Worm (Caenorhabditis elegans) whole organism, L1 larva: ENCODE measurements around the gene hecw-1.

Source experiments
- C04F5.9 ChIP-seq: sonication (generic microtip); optimal IDR thresholded peaks from 2 replicates; lab custom pipeline; 2016; ENCODE audit warnings: missing genetic modification characterization, missing compliant biosample characterization
- C16A3.4 ChIP-seq: fragments of 150-350 bp; optimal IDR thresholded peaks from 2 replicates; lab custom pipeline; 2014; ENCODE audit warnings: missing biosample characterization, missing genetic modification characterization
- aha-1 ChIP-seq: fragments of 150-350 bp; optimal IDR thresholded peaks from 2 replicates; lab custom pipeline; 2014; ENCODE audit warnings: missing biosample characterization, missing genetic modification characterization
- aly-2 ChIP-seq: fragments of 150-350 bp; optimal IDR thresholded peaks from 2 replicates; lab custom pipeline; 2014; ENCODE audit warnings: missing biosample characterization, missing genetic modification characterization
- ceh-90 ChIP-seq: sonication (generic microtip); optimal IDR thresholded peaks from 2 replicates; lab custom pipeline; 2016; ENCODE audit warnings: missing genetic modification characterization, missing compliant biosample characterization
- dpl-1 ChIP-seq, 3 experiments: fragments of 150-350 bp in 2 of 3; sonication (generic microtip) in 1 of 3; optimal IDR thresholded peaks; 2 replicates each; lab custom pipeline; 2014 to 2017; ENCODE audit warnings: missing biosample characterization in 3 of 3, missing genetic modification characterization in 3 of 3, missing genetic modification reagents in 3 of 3
- dsc-1 ChIP-seq: sonication (generic microtip); optimal IDR thresholded peaks from 2 replicates; lab custom pipeline; 2016; ENCODE audit warnings: mild to moderate bottlenecking, missing genetic modification characterization, missing compliant biosample characterization
- efl-1 ChIP-seq, 4 experiments: fragments of 150-350 bp; optimal IDR thresholded peaks in 3 of 4; peaks in 1 of 4; 1 replicate in 1 of 4; 2 replicates in 3 of 4; lab custom pipeline; 2014; ENCODE audit warnings: missing biosample characterization in 2 of 4, missing genetic modification characterization in 2 of 4, missing genetic modification reagents in 2 of 4
- efl-3 ChIP-seq: fragments of 200-800 bp; sonication (Bioruptor generic); optimal IDR thresholded peaks from 2 replicates; lab custom pipeline; 2018; ENCODE audit warnings: mild to moderate bottlenecking, missing genetic modification characterization, missing compliant biosample characterization
- elt-2 ChIP-seq: sonication (generic microtip); optimal IDR thresholded peaks from 2 replicates; lab custom pipeline; 2016; ENCODE audit warnings: missing genetic modification characterization, mild to moderate bottlenecking, inconsistent platforms, missing compliant biosample characterization, missing genetic modification reagents
- elt-3 ChIP-seq, 6 experiments: fragments of 150-350 bp in 1 of 6; sonication (generic microtip); optimal IDR thresholded peaks; 2 replicates each; lab custom pipeline; 2017 to 2018; ENCODE audit warnings: missing biosample characterization in 6 of 6, missing genetic modification characterization in 6 of 6, inconsistent platforms in 1 of 6
- fkh-4 ChIP-seq: sonication (generic microtip); optimal IDR thresholded peaks from 2 replicates; lab custom pipeline; 2016; ENCODE audit warnings: missing compliant biosample characterization, missing genetic modification characterization, borderline replicate concordance
- fos-1 ChIP-seq: fragments of 150-350 bp; optimal IDR thresholded peaks from 2 replicates; lab custom pipeline; 2014; ENCODE audit warnings: missing biosample characterization, missing genetic modification characterization
- hlh-17 ChIP-seq: fragments of 200-800 bp; sonication (Bioruptor generic); optimal IDR thresholded peaks from 2 replicates; lab custom pipeline; 2018; ENCODE audit warnings: missing genetic modification characterization, mild to moderate bottlenecking, missing compliant biosample characterization, moderate library complexity, borderline replicate concordance
- hlh-4 ChIP-seq: sonication (generic microtip); optimal IDR thresholded peaks from 2 replicates; lab custom pipeline; 2016; ENCODE audit warnings: mild to moderate bottlenecking, missing genetic modification characterization, missing compliant biosample characterization
- hpl-2 ChIP-seq: fragments of 150-350 bp; optimal IDR thresholded peaks from 2 replicates; lab custom pipeline; 2014; ENCODE audit warnings: missing biosample characterization, missing genetic modification reagents, missing genetic modification characterization
- irx-1 ChIP-seq: sonication (generic microtip); optimal IDR thresholded peaks from 2 replicates; lab custom pipeline; 2016; ENCODE audit warnings: missing genetic modification characterization, missing compliant biosample characterization
- isw-1 ChIP-seq: fragments of 200-800 bp; sonication (Bioruptor generic); IDR thresholded peaks from 2 replicates; pipeline ENCODE4 v1.3.6; 2022; ENCODE audit warnings: missing genetic modification characterization, missing compliant biosample characterization
- jun-1 ChIP-seq: fragments of 150-350 bp; optimal IDR thresholded peaks from 2 replicates; lab custom pipeline; 2014; ENCODE audit warnings: missing biosample characterization, missing genetic modification reagents, missing genetic modification characterization
- lin-13 ChIP-seq: fragments of 150-350 bp; optimal IDR thresholded peaks from 2 replicates; lab custom pipeline; 2014; ENCODE audit warnings: missing biosample characterization, missing genetic modification reagents, missing genetic modification characterization
- lin-14 ChIP-seq: fragments of 200-800 bp; sonication (Bioruptor generic); optimal IDR thresholded peaks from 2 replicates; lab custom pipeline; 2018; ENCODE audit warnings: mild to moderate bottlenecking, missing genetic modification characterization, moderate library complexity, missing compliant biosample characterization
- lin-15B ChIP-seq: fragments of 150-350 bp; sonication (generic microtip); optimal IDR thresholded peaks from 3 replicates; lab custom pipeline; 2014; ENCODE audit warnings: missing biosample characterization, missing genetic modification characterization
- lin-35 ChIP-seq, 2 experiments: fragments of 150-350 bp; optimal IDR thresholded peaks; 2 replicates each; lab custom pipeline; 2014; ENCODE audit warnings: missing biosample characterization in 2 of 2, missing genetic modification characterization in 2 of 2, missing genetic modification reagents in 2 of 2
- lir-3 ChIP-seq: sonication (generic microtip); optimal IDR thresholded peaks from 2 replicates; lab custom pipeline; 2016; ENCODE audit warnings: mild to moderate bottlenecking, missing genetic modification characterization, moderate library complexity, missing compliant biosample characterization; ENCODE audit not compliant: poor library complexity
- lsy-2 ChIP-seq, 2 experiments: fragments of 150-350 bp; optimal IDR thresholded peaks; 2 replicates each; lab custom pipeline; 2014; ENCODE audit warnings: missing biosample characterization in 2 of 2, missing genetic modification characterization in 2 of 2
- mab-9 ChIP-seq: fragments of 200-800 bp; sonication (Bioruptor generic); IDR thresholded peaks from 2 replicates; pipeline ENCODE4 v1.3.6; 2022; ENCODE audit warnings: missing genetic modification reagents, missing genetic modification characterization, missing compliant biosample characterization
- mdl-1 ChIP-seq, 2 experiments: fragments of 150-350 bp; optimal IDR thresholded peaks; 2 replicates each; lab custom pipeline; 2014 to 2017; ENCODE audit warnings: missing biosample characterization in 2 of 2, missing genetic modification characterization in 2 of 2, inconsistent platforms in 1 of 2
- mef-2 ChIP-seq: fragments of 150-350 bp; optimal IDR thresholded peaks from 2 replicates; lab custom pipeline; 2014; ENCODE audit warnings: missing biosample characterization, missing genetic modification characterization
- mep-1 ChIP-seq: fragments of 150-350 bp; optimal IDR thresholded peaks from 2 replicates; lab custom pipeline; 2014; ENCODE audit warnings: missing biosample characterization, missing genetic modification characterization
- nhr-12 ChIP-seq: sonication (generic microtip); optimal IDR thresholded peaks from 2 replicates; lab custom pipeline; 2017; ENCODE audit warnings: missing biosample characterization, missing genetic modification characterization
- nhr-19 ChIP-seq: fragments of 200-800 bp; sonication (Bioruptor generic); conservative IDR thresholded peaks from 2 replicates; pipeline ENCODE4 v1.3.6; 2022; ENCODE audit warnings: missing genetic modification characterization, missing compliant biosample characterization
- nhr-20 ChIP-seq: sonication (generic microtip); optimal IDR thresholded peaks from 2 replicates; lab custom pipeline; 2016; ENCODE audit warnings: mild to moderate bottlenecking, missing genetic modification characterization, missing compliant biosample characterization
- nhr-28 ChIP-seq: fragments of 150-350 bp; optimal IDR thresholded peaks from 2 replicates; lab custom pipeline; 2014; ENCODE audit warnings: missing biosample characterization, missing genetic modification characterization
- nhr-47 ChIP-seq: sonication (generic microtip); optimal IDR thresholded peaks from 2 replicates; lab custom pipeline; 2016; ENCODE audit warnings: mild to moderate bottlenecking, missing genetic modification characterization, moderate library complexity, missing compliant biosample characterization
- nhr-71 ChIP-seq: sonication (generic microtip); optimal IDR thresholded peaks from 2 replicates; lab custom pipeline; 2016; ENCODE audit warnings: mild to moderate bottlenecking, missing genetic modification characterization, moderate library complexity, missing compliant biosample characterization
- nhr-77 ChIP-seq: fragments of 150-350 bp; optimal IDR thresholded peaks from 2 replicates; lab custom pipeline; 2014; ENCODE audit warnings: missing biosample characterization, missing genetic modification characterization
- nhr-84 ChIP-seq: sonication (generic microtip); optimal IDR thresholded peaks from 2 replicates; lab custom pipeline; 2017; ENCODE audit warnings: missing biosample characterization, missing genetic modification characterization
- nhr-85 ChIP-seq: sonication (generic microtip); peaks from one replicate; lab custom pipeline; 2016; ENCODE audit warnings: missing genetic modification characterization, inconsistent platforms, missing compliant biosample characterization
- nhr-90 ChIP-seq: sonication (generic microtip); optimal IDR thresholded peaks from 2 replicates; lab custom pipeline; 2016; ENCODE audit warnings: mild to moderate bottlenecking, missing genetic modification characterization, missing compliant biosample characterization; ENCODE audit not compliant: poor library complexity
- pqm-1 ChIP-seq: sonication (generic microtip); optimal IDR thresholded peaks from 3 replicates; lab custom pipeline; 2017; ENCODE audit warnings: missing biosample characterization, missing genetic modification characterization
- rnt-1 ChIP-seq: sonication (generic microtip); optimal IDR thresholded peaks from 2 replicates; lab custom pipeline; 2016; ENCODE audit warnings: mild to moderate bottlenecking, missing genetic modification characterization, moderate library complexity, missing compliant biosample characterization
- skn-1 ChIP-seq: fragments of 150-350 bp; optimal IDR thresholded peaks from 2 replicates; lab custom pipeline; 2014; ENCODE audit warnings: missing biosample characterization, missing genetic modification characterization
- snu-23 ChIP-seq: sonication (generic microtip); optimal IDR thresholded peaks from 2 replicates; lab custom pipeline; 2016; ENCODE audit warnings: missing genetic modification characterization, missing compliant biosample characterization
- swsn-7 ChIP-seq: sonication (generic microtip); optimal IDR thresholded peaks from 2 replicates; lab custom pipeline; 2016; ENCODE audit warnings: missing genetic modification characterization, missing compliant biosample characterization
- tbx-2 ChIP-seq: sonication (generic microtip); optimal IDR thresholded peaks from 2 replicates; lab custom pipeline; 2016; ENCODE audit warnings: missing genetic modification characterization, missing compliant biosample characterization
- unc-130 ChIP-seq: fragments of 150-350 bp; optimal IDR thresholded peaks from 2 replicates; lab custom pipeline; 2017; ENCODE audit warnings: missing biosample characterization, missing genetic modification characterization, inconsistent platforms
- unc-86 ChIP-seq: sonication (generic microtip); optimal IDR thresholded peaks from 2 replicates; lab custom pipeline; 2016; ENCODE audit warnings: missing genetic modification characterization, missing compliant biosample characterization
- unc-98 ChIP-seq: fragments of 200-800 bp; sonication (Bioruptor generic); IDR thresholded peaks from 2 replicates; pipeline ENCODE4 v1.3.6; 2022; ENCODE audit warnings: missing genetic modification characterization, missing compliant biosample characterization
- vab-15 ChIP-seq: sonication (generic microtip); optimal IDR thresholded peaks from 2 replicates; lab custom pipeline; 2017; ENCODE audit warnings: missing genotype, mild to moderate bottlenecking, missing genetic modification characterization, missing compliant biosample characterization
- xbp-1 ChIP-seq: sonication (generic microtip); optimal IDR thresholded peaks from 2 replicates; lab custom pipeline; 2016; ENCODE audit warnings: missing genetic modification characterization, missing compliant biosample characterization
- zip-4 ChIP-seq: fragments of 200-800 bp; sonication (Bioruptor generic); optimal IDR thresholded peaks from 2 replicates; lab custom pipeline; 2018; ENCODE audit warnings: mild to moderate bottlenecking, missing genetic modification characterization, moderate library complexity, missing compliant biosample characterization
- ztf-4 ChIP-seq: fragments of 150-350 bp; optimal IDR thresholded peaks from 2 replicates; lab custom pipeline; 2014; ENCODE audit warnings: missing biosample characterization, missing genetic modification characterization

hecw-1 gene

DNA sequence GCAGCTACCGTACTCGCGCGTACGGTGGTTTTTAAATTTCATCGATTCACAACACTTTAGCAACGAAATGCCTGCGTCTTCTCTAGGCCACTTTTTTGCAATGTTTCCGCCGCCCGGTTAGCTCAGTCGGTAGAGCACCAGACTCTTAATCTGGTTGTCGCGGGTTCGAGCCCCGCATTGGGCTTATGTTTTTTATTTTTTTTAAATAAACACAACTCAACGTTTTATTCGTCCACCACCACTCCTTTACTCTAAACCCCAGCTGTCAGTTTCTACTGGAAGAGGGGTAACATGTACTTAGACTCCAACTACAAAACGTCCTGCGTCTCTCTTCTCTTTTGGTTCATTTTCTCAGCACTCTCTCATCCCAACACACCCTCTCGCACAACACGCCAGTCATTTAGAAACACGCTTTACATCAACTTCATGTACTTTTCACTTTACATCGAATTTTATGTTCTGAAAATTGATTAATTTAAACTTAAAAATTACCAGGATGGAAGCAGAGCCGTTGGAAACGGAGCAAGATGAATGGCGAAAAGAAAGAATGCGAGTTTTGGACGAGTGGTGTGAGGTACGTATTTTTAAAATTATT lies at the start of gene hecw-1, which contains the start of gene elmd-1:
hecw-1 (minus strand) TSS at position 545 of the 595 bp plus-strand sequence.
elmd-1 (plus strand) TSS at position 494 of the 595 bp plus-strand sequence.
- peak; percentile 41 for TF ChIP-seq zip-4 (GFP tag; lab: Kevin White, UChicago)
- no peak for TF ChIP-seq nhr-12 (tag; lab: Kevin White, UChicago)
- no peak for TF ChIP-seq hpl-2 (GFP tag; lab: Kevin White, UChicago)
- TF ChIP-seq fos-1 (tag; lab: Kevin White, UChicago), result peak; percentile 1
- peak; percentile 19 for TF ChIP-seq irx-1 (tag; lab: Kevin White, UChicago)
- peak; percentile 45 for TF ChIP-seq unc-86 (tag; lab: Kevin White, UChicago)
- TF ChIP-seq lsy-2 (tag; optimal IDR thresholded peaks at IDR 0.05; lab: Kevin White, UChicago), result peak; percentile 14 to 55
- TF ChIP-seq unc-130, result no peak
- TF ChIP-seq skn-1, result no peak
- TF ChIP-seq nhr-71 (tag; lab: Kevin White, UChicago), result peak; percentile 66
- no peak for TF ChIP-seq C16A3.4
- peak; percentile 17 for TF ChIP-seq isw-1 (GFP tag; lab: Robert Waterston, UW)
- no peak for TF ChIP-seq ztf-4 (tag; lab: Kevin White, UChicago)
- TF ChIP-seq dpl-1 (GFP tag; optimal IDR thresholded peaks at IDR 0.05; lab: Kevin White, UChicago), result peak in 1 of 3 experiments; percentile 38
- TF ChIP-seq elt-3 (tag; optimal IDR thresholded peaks at IDR 0.05; lab: Kevin White, UChicago), result no peak
- TF ChIP-seq efl-3, result no peak
- peak; percentile 60 for TF ChIP-seq swsn-7 (tag; lab: Kevin White, UChicago)
- peak; percentile 56 for TF ChIP-seq nhr-20 (tag; lab: Kevin White, UChicago)
- peak; percentile 69 for TF ChIP-seq snu-23 (GFP tag; lab: Kevin White, UChicago)
- TF ChIP-seq mab-9 (GFP tag; lab: Robert Waterston, UW), result no peak
- TF ChIP-seq aly-2 (tag; lab: Kevin White, UChicago), result no peak
- no peak for TF ChIP-seq nhr-28 (tag; lab: Kevin White, UChicago)
- peak; percentile 41 for TF ChIP-seq elt-2 (tag; lab: Kevin White, UChicago)
- TF ChIP-seq lin-35 (GFP tag; optimal IDR thresholded peaks at IDR 0.05; lab: Kevin White, UChicago), result peak; percentile 20 to 64
- TF ChIP-seq C04F5.9 (tag; lab: Kevin White, UChicago), result peak; percentile 28
- peak; percentile 64 for TF ChIP-seq nhr-19 (GFP tag; lab: Robert Waterston, UW)
- TF ChIP-seq lin-15B (tag; lab: Kevin White, UChicago), result no peak
- peak; percentile 65 for TF ChIP-seq dsc-1 (tag; lab: Kevin White, UChicago)
- no peak for TF ChIP-seq nhr-84 (tag; lab: Kevin White, UChicago)
- peak; percentile 66 for TF ChIP-seq lin-14 (GFP tag; lab: Kevin White, UChicago)
- peak; percentile 54 for TF ChIP-seq tbx-2 (tag; lab: Kevin White, UChicago)
- no peak for TF ChIP-seq mdl-1 (tag; optimal IDR thresholded peaks at IDR 0.05; lab: Kevin White, UChicago)
- no peak for TF ChIP-seq ceh-90 (tag; lab: Kevin White, UChicago)
- TF ChIP-seq unc-98 (GFP tag; lab: Robert Waterston, UW), result 0 out of 2 replicates have a peak, but pooled peaks have one; percentile 18
- peak; percentile 31 for TF ChIP-seq lin-13
- no peak for TF ChIP-seq mef-2 (tag; lab: Kevin White, UChicago)
- TF ChIP-seq mep-1 (tag; lab: Kevin White, UChicago), result no peak
- TF ChIP-seq nhr-85 (tag; lab: Kevin White, UChicago), result no peak
- TF ChIP-seq nhr-77 (tag; lab: Kevin White, UChicago), result peak; percentile 14
- peak; percentile 64 for TF ChIP-seq nhr-90 (tag; lab: Kevin White, UChicago)
- TF ChIP-seq fkh-4 (tag; lab: Kevin White, UChicago), result no peak
- no peak for TF ChIP-seq hlh-4
- no peak for TF ChIP-seq rnt-1 (tag; lab: Kevin White, UChicago)
- TF ChIP-seq hlh-17 (GFP tag; lab: Kevin White, UChicago), result no peak
- peak; percentile 67 for TF ChIP-seq nhr-47 (tag; lab: Kevin White, UChicago)
- TF ChIP-seq aha-1 (tag; lab: Kevin White, UChicago), result no peak
- no peak for TF ChIP-seq lir-3
- peak; percentile 40 to 50 for TF ChIP-seq efl-1 (optimal IDR thresholded peaks at IDR 0.05; lab: Kevin White, UChicago)
- TF ChIP-seq efl-1 (GFP tag; optimal IDR thresholded peaks at IDR 0.05 in 1 of 2; lab: Kevin White, UChicago), result peak in 1 of 2 experiments; percentile 87
- peak; percentile 52 for TF ChIP-seq xbp-1
- TF ChIP-seq jun-1 (tag; lab: Kevin White, UChicago), result no peak
- no peak for TF ChIP-seq vab-15
- TF ChIP-seq pqm-1, result no peak
